Fruit fly (Drosophila melanogaster) whole organism, wandering third instar larva: Measurements from ENCODE around the gene Mul1.

ENCODE experiments used
- Hr78 ChIP-seq: fragments of >200 bp; optimal IDR thresholded peaks from 2 replicates; lab custom pipeline; 2017; ENCODE audit warnings: missing biosample characterization, missing genetic modification characterization
- br ChIP-seq: fragments of 200-800 bp; sonication (Bioruptor generic); optimal IDR thresholded peaks from 2 replicates; lab custom pipeline; 2016; ENCODE audit warnings: missing biosample characterization, missing genetic modification characterization
- dsf ChIP-seq: sonication (Bioruptor generic); optimal IDR thresholded peaks from 2 replicates; lab custom pipeline; 2016; ENCODE audit warnings: missing biosample characterization, missing genetic modification characterization, borderline replicate concordance
- ey ChIP-seq: fragments of 200-800 bp; sonication (Bioruptor generic); optimal IDR thresholded peaks from 2 replicates; lab custom pipeline; 2016; ENCODE audit warnings: missing biosample characterization, missing genetic modification characterization
- lola ChIP-seq: fragments of >200 bp; optimal IDR thresholded peaks from 2 replicates; lab custom pipeline; 2017; ENCODE audit warnings: missing biosample characterization, missing genetic modification characterization
- pan ChIP-seq: fragments of >200 bp; optimal IDR thresholded peaks from 2 replicates; lab custom pipeline; 2017

dm6 chr3L:4007256-4007655, 14.0 kb upstream of the Mul1 start:
- no peak for TF ChIP-seq Hr78 (GFP tag; lab: Kevin White, UChicago)
- TF ChIP-seq lola, result no peak
- TF ChIP-seq br, result no peak
- TF ChIP-seq pan (lab: Kevin White, UChicago), result no peak
- TF ChIP-seq ey (GFP tag; lab: Kevin White, UChicago), result no peak
- no peak for TF ChIP-seq dsf
